Fruit fly (Drosophila melanogaster) whole organism, prepupa: ENCODE results near the gene CG14736.

Experiments used
- CG16779 ChIP-seq: fragments of 200-800 bp; sonication (Bioruptor generic); optimal IDR thresholded peaks from 3 replicates; lab custom pipeline; 2017; ENCODE audit warnings: missing biosample characterization, mild to moderate bottlenecking, missing genetic modification characterization
- CG32006 ChIP-seq: fragments of 200-800 bp; sonication (Bioruptor generic); optimal IDR thresholded peaks from 3 replicates; lab custom pipeline; 2017; ENCODE audit warnings: missing biosample characterization, mild to moderate bottlenecking, missing genetic modification characterization
- CG34406 ChIP-seq: fragments of 200-800 bp; sonication (Bioruptor generic); optimal IDR thresholded peaks from 3 replicates; lab custom pipeline; 2016; ENCODE audit warnings: missing biosample characterization, missing genetic modification characterization
- CG4318 ChIP-seq: fragments of 200-800 bp; sonication (Bioruptor generic); optimal IDR thresholded peaks from 3 replicates; lab custom pipeline; 2017; ENCODE audit warnings: missing biosample characterization, mild to moderate bottlenecking, missing genetic modification characterization
- CG6854 ChIP-seq: fragments of 200-800 bp; sonication (Bioruptor generic); optimal IDR thresholded peaks from 2 replicates; lab custom pipeline; 2017; ENCODE audit warnings: missing biosample characterization, mild to moderate bottlenecking, missing genetic modification characterization
- Sox102F ChIP-seq: fragments of 200-800 bp; sonication (Bioruptor generic); optimal IDR thresholded peaks from 2 replicates; lab custom pipeline; 2016; ENCODE audit warnings: missing biosample characterization, mild to moderate bottlenecking, missing genetic modification characterization
- Sox14 ChIP-seq: fragments of 200-800 bp; sonication (Bioruptor generic); optimal IDR thresholded peaks from 3 replicates; lab custom pipeline; 2016; ENCODE audit warnings: missing biosample characterization, missing genetic modification characterization
- ss ChIP-seq, 2 experiments: fragments of 200-800 bp; sonication (Bioruptor generic); optimal IDR thresholded peaks; 2 replicates in 1 of 2; 3 replicates in 1 of 2; lab custom pipeline; 2017 to 2018; ENCODE audit warnings: mild to moderate bottlenecking in 2 of 2, missing biosample characterization in 2 of 2, missing genetic modification characterization in 2 of 2, moderate library complexity in 1 of 2

dm6 chr3R:12032842-12033241 lies 7.5 kb upstream of the CG14736 start, which contains the start of gene ssp5:
- no peak for TF ChIP-seq CG16779 (tag; lab: Kevin White, UChicago)
- no peak for TF ChIP-seq CG6854 (GFP tag; lab: Kevin White, UChicago)
- no peak for TF ChIP-seq CG34406 (GFP tag; lab: Kevin White, UChicago)
- TF ChIP-seq Sox102F (GFP tag; lab: Kevin White, UChicago) = no peak
- TF ChIP-seq ss (GFP tag; optimal IDR thresholded peaks at IDR 0.05; lab: Kevin White, UChicago) = no peak
- TF ChIP-seq CG32006 (GFP tag; lab: Kevin White, UChicago) = no peak
- no peak for TF ChIP-seq Sox14 (GFP tag; lab: Kevin White, UChicago)
- TF ChIP-seq CG4318 (GFP tag; lab: Kevin White, UChicago) = no peak
